Worm (Caenorhabditis elegans) whole organism, L3 larva: Measurements from ENCODE around the gene pen-2.

Experiments
- R02D3.7 ChIP-seq: fragments of 150-350 bp; optimal IDR thresholded peaks from 2 replicates; lab custom pipeline; 2014; ENCODE audit warnings: missing biosample characterization, missing genetic modification characterization
- ZK546.5 ChIP-seq: sonication (generic microtip); optimal IDR thresholded peaks from 2 replicates; lab custom pipeline; 2017; ENCODE audit warnings: missing biosample characterization, missing genetic modification characterization
- ama-1 ChIP-seq: fragments of 150-350 bp; optimal IDR thresholded peaks from 2 replicates; lab custom pipeline; 2018
- ceh-16 ChIP-seq: sonication (generic microtip); optimal IDR thresholded peaks from 2 replicates; lab custom pipeline; 2017; ENCODE audit warnings: missing biosample characterization, missing genetic modification characterization
- ceh-28 ChIP-seq: fragments of 150-350 bp; optimal IDR thresholded peaks from 2 replicates; lab custom pipeline; 2014; ENCODE audit warnings: missing biosample characterization, missing genetic modification reagents, missing genetic modification characterization
- ceh-82 ChIP-seq: fragments of 150-350 bp; optimal IDR thresholded peaks from 2 replicates; lab custom pipeline; 2014; ENCODE audit warnings: missing biosample characterization, missing genetic modification characterization
- ceh-9 ChIP-seq: sonication (generic microtip); optimal IDR thresholded peaks from 2 replicates; lab custom pipeline; 2018; ENCODE audit warnings: missing biosample characterization, missing genetic modification characterization
- egl-5 ChIP-seq: fragments of 150-350 bp; optimal IDR thresholded peaks from 2 replicates; lab custom pipeline; 2017; ENCODE audit warnings: missing biosample characterization, missing genetic modification reagents, missing genetic modification characterization, inconsistent platforms
- elt-1 ChIP-seq: fragments of 150-350 bp; optimal IDR thresholded peaks from 2 replicates; lab custom pipeline; 2014; ENCODE audit warnings: missing biosample characterization, missing genetic modification characterization
- elt-2 ChIP-seq: sonication (generic microtip); optimal IDR thresholded peaks from 2 replicates; lab custom pipeline; 2016; ENCODE audit warnings: missing genetic modification reagents, mild to moderate bottlenecking, missing genetic modification characterization, missing compliant biosample characterization
- fkh-10 ChIP-seq: sonication (generic microtip); optimal IDR thresholded peaks from 2 replicates; lab custom pipeline; 2017; ENCODE audit warnings: missing biosample characterization, missing genetic modification reagents, missing genetic modification characterization
- fos-1 ChIP-seq: fragments of 150-350 bp; optimal IDR thresholded peaks from 2 replicates; lab custom pipeline; 2014; ENCODE audit warnings: missing biosample characterization, missing genetic modification characterization
- hmg-11 ChIP-seq: sonication (generic microtip); optimal IDR thresholded peaks from 2 replicates; lab custom pipeline; 2016; ENCODE audit warnings: missing genetic modification characterization, missing compliant biosample characterization
- jun-1 ChIP-seq: fragments of 150-350 bp; optimal IDR thresholded peaks from 2 replicates; lab custom pipeline; 2014; ENCODE audit warnings: missing biosample characterization, missing genetic modification reagents, missing genetic modification characterization
- lin-15B ChIP-seq: fragments of 150-350 bp; optimal IDR thresholded peaks from 2 replicates; lab custom pipeline; 2014; ENCODE audit warnings: missing biosample characterization, missing genetic modification characterization
- lin-39 ChIP-seq: fragments of 150-350 bp; optimal IDR thresholded peaks from 2 replicates; lab custom pipeline; 2018; ENCODE audit warnings: missing biosample characterization, missing genetic modification reagents, missing genetic modification characterization
- lsy-12 ChIP-seq: sonication (generic microtip); optimal IDR thresholded peaks from 2 replicates; lab custom pipeline; 2016; ENCODE audit warnings: mild to moderate bottlenecking, missing genetic modification characterization, missing compliant biosample characterization
- mdl-1 ChIP-seq: fragments of 150-350 bp; optimal IDR thresholded peaks from 2 replicates; lab custom pipeline; 2014; ENCODE audit warnings: missing biosample characterization, missing genetic modification characterization
- mml-1 ChIP-seq: fragments of 150-350 bp; sonication (generic microtip); optimal IDR thresholded peaks from 3 replicates; lab custom pipeline; 2014; ENCODE audit warnings: missing biosample characterization, missing genetic modification characterization
- nfya-1 ChIP-seq: sonication (generic microtip); optimal IDR thresholded peaks from 2 replicates; lab custom pipeline; 2017; ENCODE audit warnings: missing genetic modification characterization, mild to moderate bottlenecking, missing compliant biosample characterization, antibody characterized with exemption, moderate library complexity; ENCODE audit not compliant: insufficient read depth
- nhr-11 ChIP-seq: fragments of 150-350 bp; optimal IDR thresholded peaks from 2 replicates; lab custom pipeline; 2014; ENCODE audit warnings: missing biosample characterization, missing genetic modification characterization
- nhr-12 ChIP-seq: fragments of 150-350 bp; optimal IDR thresholded peaks from 2 replicates; lab custom pipeline; 2014; ENCODE audit warnings: missing biosample characterization, missing genetic modification characterization
- nhr-23 ChIP-seq: fragments of 150-350 bp; optimal IDR thresholded peaks from 2 replicates; lab custom pipeline; 2014; ENCODE audit warnings: missing biosample characterization, missing genetic modification reagents, missing genetic modification characterization
- nhr-237 ChIP-seq: fragments of 150-350 bp; optimal IDR thresholded peaks from 2 replicates; lab custom pipeline; 2014; ENCODE audit warnings: missing biosample characterization, missing genetic modification characterization
- nhr-25 ChIP-seq: sonication (generic microtip); optimal IDR thresholded peaks from 2 replicates; lab custom pipeline; 2017; ENCODE audit warnings: missing biosample characterization, missing genetic modification characterization
- nhr-28 ChIP-seq: fragments of 150-350 bp; optimal IDR thresholded peaks from 2 replicates; lab custom pipeline; 2014; ENCODE audit warnings: missing biosample characterization, missing genetic modification characterization
- nhr-76 ChIP-seq: fragments of 150-350 bp; sonication (generic microtip); optimal IDR thresholded peaks from 5 replicates; lab custom pipeline; 2014; ENCODE audit warnings: missing biosample characterization, missing genetic modification characterization
- pha-4 ChIP-seq: fragments of 150-350 bp; optimal IDR thresholded peaks from 2 replicates; lab custom pipeline; 2014; ENCODE audit warnings: missing biosample characterization, missing genetic modification reagents, missing genetic modification characterization
- pqm-1 ChIP-seq: fragments of 150-350 bp; optimal IDR thresholded peaks from 2 replicates; lab custom pipeline; 2017; ENCODE audit warnings: missing biosample characterization, missing genetic modification characterization, inconsistent platforms
- sea-2 ChIP-seq: fragments of 150-350 bp; sonication (generic microtip); optimal IDR thresholded peaks from 4 replicates; lab custom pipeline; 2014; ENCODE audit warnings: missing biosample characterization, missing genetic modification reagents, missing genetic modification characterization
- skn-1 ChIP-seq: fragments of 150-350 bp; optimal IDR thresholded peaks from 2 replicates; lab custom pipeline; 2014; ENCODE audit warnings: missing biosample characterization, missing genetic modification characterization
- snpc-4 ChIP-seq: fragments of 150-350 bp; optimal IDR thresholded peaks from 2 replicates; lab custom pipeline; 2014; ENCODE audit warnings: missing biosample characterization, missing genetic modification characterization
- tbx-2 ChIP-seq: sonication (generic microtip); optimal IDR thresholded peaks from 2 replicates; lab custom pipeline; 2016; ENCODE audit warnings: mild to moderate bottlenecking, missing genetic modification characterization, missing compliant biosample characterization
- unc-39 ChIP-seq: sonication (generic microtip); optimal IDR thresholded peaks from 4 replicates; lab custom pipeline; 2017; ENCODE audit warnings: missing biosample characterization, missing genetic modification characterization
- zag-1 ChIP-seq: fragments of 150-350 bp; optimal IDR thresholded peaks from 2 replicates; lab custom pipeline; 2014; ENCODE audit warnings: missing biosample characterization, missing genetic modification characterization
- ztf-4 ChIP-seq: fragments of 150-350 bp; optimal IDR thresholded peaks from 2 replicates; lab custom pipeline; 2014; ENCODE audit warnings: missing biosample characterization, missing genetic modification characterization

The pen-2 gene

ce11 chrIII:11343041-11343440, at the start of gene pen-2, which contains the start of gene T28D6.6:
pen-2 (plus strand) TSS chrIII:11343322.
T28D6.6 (minus strand) TSS chrIII:11343108.
- TF ChIP-seq nfya-1 (tag; lab: Kevin White, UChicago), result peak; percentile 35
- TF ChIP-seq hmg-11 (tag; lab: Kevin White, UChicago), result peak; percentile 35
- TF ChIP-seq nhr-237 (tag; lab: Kevin White, UChicago), result no peak
- no peak for TF ChIP-seq snpc-4 (tag; lab: Kevin White, UChicago)
- TF ChIP-seq lin-39 (tag; lab: Kevin White, UChicago), result peak; percentile 10
- TF ChIP-seq nhr-25 (tag; lab: Kevin White, UChicago), result no peak
- no peak for TF ChIP-seq egl-5 (tag; lab: Kevin White, UChicago)
- no peak for TF ChIP-seq R02D3.7
- TF ChIP-seq lsy-12 (tag; lab: Kevin White, UChicago), result no peak
- no peak for TF ChIP-seq fos-1 (tag; lab: Kevin White, UChicago)
- TF ChIP-seq pha-4 (tag; lab: Kevin White, UChicago), result peak; percentile 35

- TF ChIP-seq mml-1 (no peak), lin-39 (tag; lab: Kevin White, UChicago) (no peak), fos-1 (tag; lab: Kevin White, UChicago) (no peak), nhr-25 (tag; lab: Kevin White, UChicago) (no peak), sea-2 (no peak), nhr-28 (no peak), nhr-11 (tag; lab: Kevin White, UChicago) (no peak), zag-1 (tag; lab: Kevin White, UChicago) (no peak), fkh-10 (no peak), skn-1 (tag; lab: Kevin White, UChicago) (no peak), hmg-11 (tag; lab: Kevin White, UChicago) (no peak), ceh-9 (tag; lab: Kevin White, UChicago) (no peak), ceh-82 (tag; lab: Kevin White, UChicago) (no peak)
Measured at ce11 chrIII:11311466-11311865, 31.7 kb upstream of the pen-2 start, which contains the start of gene rab-35. rab-35 (minus strand) TSS chrIII:11311566.

ce11 chrIII:11317164-11317620, 25.9 kb upstream of the pen-2 start, which contains the start of gene mcm-10:
mcm-10 (plus strand) TSS chrIII:11317570.
- peak; percentile 36 for TF ChIP-seq skn-1 (tag; lab: Kevin White, UChicago)
- no peak for TF ChIP-seq ceh-16 (tag; lab: Kevin White, UChicago)
- TF ChIP-seq nhr-25 (tag; lab: Kevin White, UChicago), result peak; percentile 46
- peak; percentile 35 for TF ChIP-seq ceh-28 (tag; lab: Kevin White, UChicago)
- peak; percentile 43 for TF ChIP-seq lin-39 (tag; lab: Kevin White, UChicago)
- TF ChIP-seq ama-1, result peak; percentile 11
- TF ChIP-seq fos-1 (tag; lab: Kevin White, UChicago), result no peak
- TF ChIP-seq R02D3.7, result peak; percentile 18
- TF ChIP-seq elt-1 (tag; lab: Kevin White, UChicago), result no peak
- TF ChIP-seq ztf-4, result no peak
- TF ChIP-seq tbx-2 (tag; lab: Kevin White, UChicago), result no peak
- TF ChIP-seq unc-39, result no peak
- TF ChIP-seq nhr-76 (tag; lab: Kevin White, UChicago), result no peak
- peak; percentile 38 for TF ChIP-seq elt-2 (tag; lab: Kevin White, UChicago)
- peak; percentile 83 for TF ChIP-seq hmg-11 (tag; lab: Kevin White, UChicago)
- peak; percentile 45 for TF ChIP-seq fkh-10
- TF ChIP-seq nhr-12, result no peak
- peak; percentile 67 for TF ChIP-seq nfya-1 (tag; lab: Kevin White, UChicago)
- TF ChIP-seq nhr-23 (tag; lab: Kevin White, UChicago), result peak; percentile 39
- TF ChIP-seq jun-1 (tag; lab: Kevin White, UChicago), result peak; percentile 63
- TF ChIP-seq pqm-1 (tag; lab: Kevin White, UChicago), result peak; percentile 12
- peak; percentile 72 for TF ChIP-seq lin-15B (tag; lab: Kevin White, UChicago)
- TF ChIP-seq ZK546.5 (tag; lab: Kevin White, UChicago), result no peak
- TF ChIP-seq pha-4 (tag; lab: Kevin White, UChicago), result peak; percentile 23
- TF ChIP-seq egl-5 (tag; lab: Kevin White, UChicago), result peak; percentile 20

ce11 chrIII:11318131-11318530, 25.0 kb upstream of the pen-2 start, which contains the start of gene teg-1:
teg-1 (minus strand) TSS chrIII:11318231.
- TF ChIP-seq ceh-28 (tag; lab: Kevin White, UChicago) (no peak), mdl-1 (tag; lab: Kevin White, UChicago) (no peak), ceh-16 (tag; lab: Kevin White, UChicago) (no peak)
